Fruit fly (Drosophila melanogaster): ENCODE results near the gene CG7655.

Gene CG7655

dm6 chr3R:17679368-17679997, 3.0 kb upstream of the CG7655 start (continued):
- TF ChIP-seq Spps (tag; optimal IDR thresholded peaks at IDR 0.05) (no peak), HLHmδ (GFP tag; optimal IDR thresholded peaks at IDR 0.05) (no peak), CG8089 (GFP tag; optimal IDR thresholded peaks at IDR 0.05) (no peak), CG34224 (GFP tag; IDR thresholded peaks at IDR 0.05; ENCODE audit: partially characterized antibody) (no peak), Lim3 (GFP tag; IDR thresholded peaks at IDR 0.05) (no peak), salm (tag; optimal IDR thresholded peaks at IDR 0.05) (no peak), ara (GFP tag; IDR thresholded peaks at IDR 0.05) (no peak), Meics (GFP tag; optimal IDR thresholded peaks at IDR 0.05) (peak; percentile 4), CG14667 (GFP tag; IDR thresholded peaks at IDR 0.05) (no peak), nmo (GFP tag; optimal IDR thresholded peaks at IDR 0.05) (peak; percentile 23), sob (GFP tag; IDR thresholded peaks at IDR 0.05) (0 out of 2 replicates have a peak, but pooled peaks have one; percentile 13), sr (GFP tag; IDR thresholded peaks at IDR 0.05) (no peak), so (GFP tag; IDR thresholded peaks at IDR 0.05) (no peak), Med (GFP tag) (peak; percentile 72), pfk (GFP tag; optimal IDR thresholded peaks at IDR 0.05) (no peak), grau (tag; optimal IDR thresholded peaks at IDR 0.05) (peak; percentile 36), CG34376 (GFP tag; optimal IDR thresholded peaks at IDR 0.05) (no peak), kah (GFP tag; optimal IDR thresholded peaks at IDR 0.05) (no peak), hbn (GFP tag; IDR thresholded peaks at IDR 0.05; ENCODE audit: partially characterized antibody) (no peak), CG4820 (GFP tag; optimal IDR thresholded peaks at IDR 0.05) (no peak), CG10267 (tag; optimal IDR thresholded peaks at IDR 0.05) (no peak), Optix (GFP tag; IDR thresholded peaks at IDR 0.05) (no peak), CG11695 (GFP tag; IDR thresholded peaks at IDR 0.05) (no peak), stwl (tag; optimal IDR thresholded peaks at IDR 0.05) (no peak), CG12659 (GFP tag; optimal IDR thresholded peaks at IDR 0.05) (peak; percentile 0), jigr1 (GFP tag; IDR thresholded peaks at IDR 0.05) (no peak), CkIIα-i1 (GFP tag; IDR thresholded peaks at IDR 0.05) (no peak), br (optimal IDR thresholded peaks at IDR 0.05) (no peak), CG6689 (GFP tag; IDR thresholded peaks at IDR 0.05) (no peak), zfh1 (GFP tag; IDR thresholded peaks at IDR 0.05) (no peak), CG1529 (GFP tag; optimal IDR thresholded peaks at IDR 0.05) (no peak), gem (tag; optimal IDR thresholded peaks at IDR 0.05) (peak; percentile 56), vnd (GFP tag; IDR thresholded peaks at IDR 0.05; ENCODE audit: partially characterized antibody) (no peak), CG14710 (tag; optimal IDR thresholded peaks at IDR 0.05) (peak; percentile 2), CG10979 (tag; optimal IDR thresholded peaks at IDR 0.05) (peak; percentile 15), CG32767 (GFP tag; IDR thresholded peaks at IDR 0.05) (no peak), danr (GFP tag; IDR thresholded peaks at IDR 0.05) (no peak), CoRest (tag; optimal IDR thresholded peaks at IDR 0.05) (no peak), Fer3 (tag; optimal IDR thresholded peaks at IDR 0.05) (no peak), her (GFP tag; optimal IDR thresholded peaks at IDR 0.05) (no peak), MESR4 (GFP tag; optimal IDR thresholded peaks at IDR 0.05) (no peak), CG2116 (GFP tag; optimal IDR thresholded peaks at IDR 0.05) (no peak), CG7963 (GFP tag; IDR thresholded peaks at IDR 0.05; ENCODE audit: partially characterized antibody) (no peak), CG3838 (GFP tag; optimal IDR thresholded peaks at IDR 0.05) (no peak), bsh (GFP tag; optimal IDR thresholded peaks at IDR 0.05) (peak; percentile 24 to 85), CG30403 (GFP tag; optimal IDR thresholded peaks at IDR 0.05) (peak; percentile 57), nerfin-1 (tag; optimal IDR thresholded peaks at IDR 0.05) (no peak), CG15696 (tag; optimal IDR thresholded peaks at IDR 0.05) (no peak), Awh (GFP tag; IDR thresholded peaks at IDR 0.05) (no peak), kay (GFP tag; optimal IDR thresholded peaks at IDR 0.05) (no peak), chn (GFP tag; optimal IDR thresholded peaks at IDR 0.05) (no peak)
